Fruit fly (Drosophila melanogaster) whole organism, wandering third instar larva: ENCODE results near the gene Ugt49B2.

Experiments used
- N ChIP-seq: fragments of >200 bp; optimal IDR thresholded peaks from 2 replicates; lab custom pipeline; 2018; ENCODE audit warnings: missing biosample characterization, missing external identifiers, missing genetic modification characterization
- OdsH ChIP-seq: fragments of 200-800 bp; sonication (Bioruptor generic); optimal IDR thresholded peaks from 2 replicates; lab custom pipeline; 2016; ENCODE audit warnings: missing biosample characterization, mild to moderate bottlenecking, missing genetic modification characterization
- br ChIP-seq: fragments of 200-800 bp; sonication (Bioruptor generic); optimal IDR thresholded peaks from 2 replicates; lab custom pipeline; 2016; ENCODE audit warnings: missing biosample characterization, missing genetic modification characterization
- dl ChIP-seq, 2 experiments: fragments of 175-275, 200-275 bp in 1 of 2; fragments of 200-275 bp in 1 of 2; sonication (Bioruptor generic); optimal IDR thresholded peaks; lab custom pipeline; 2018; ENCODE audit warnings: mild to moderate bottlenecking in 2 of 2, missing biosample characterization in 2 of 2, missing genetic modification characterization in 2 of 2, moderate library complexity in 2 of 2; ENCODE audit not compliant: partially characterized antibody in 2 of 2, insufficient read depth in 1 of 2
- dmrt93B ChIP-seq: fragments of 200-800 bp; sonication (Bioruptor generic); optimal IDR thresholded peaks from 2 replicates; lab custom pipeline; 2018; ENCODE audit warnings: missing biosample characterization, mild to moderate bottlenecking, missing genetic modification characterization
- ey ChIP-seq: fragments of 200-800 bp; sonication (Bioruptor generic); optimal IDR thresholded peaks from 2 replicates; lab custom pipeline; 2016; ENCODE audit warnings: missing biosample characterization, missing genetic modification characterization
- lola ChIP-seq: fragments of >200 bp; optimal IDR thresholded peaks from 2 replicates; lab custom pipeline; 2017; ENCODE audit warnings: missing biosample characterization, missing genetic modification characterization
- pan ChIP-seq: fragments of >200 bp; optimal IDR thresholded peaks from 2 replicates; lab custom pipeline; 2017
- usp ChIP-seq: fragments of >200 bp; optimal IDR thresholded peaks from 2 replicates; lab custom pipeline; 2017; ENCODE audit warnings: missing biosample characterization, missing genetic modification characterization

- TF ChIP-seq dl (GFP tag; optimal IDR thresholded peaks at IDR 0.05; lab: Kevin White, UChicago; ENCODE audit: insufficient read depth in 1 of 2, partially characterized antibody in 2 of 2) (no peak), N (GFP tag; lab: Kevin White, UChicago) (no peak), usp (GFP tag; lab: Kevin White, UChicago) (no peak), br (GFP tag; lab: Kevin White, UChicago) (no peak), dmrt93B (GFP tag; lab: Kevin White, UChicago) (no peak), lola (GFP tag; lab: Kevin White, UChicago) (no peak), OdsH (no peak), ey (no peak), pan (no peak)
Measured at dm6 chr3R:21440760-21441159, 41.2 kb upstream of the Ugt49B2 start.
